Fruit fly (Drosophila melanogaster) S2 (cell line): ENCODE measurements around the gene CG15365.

Experiments
- CG8478 ChIP-seq: fragments of >200 bp; optimal IDR thresholded peaks from 2 replicates; lab custom pipeline; 2018
- CTCF ChIP-seq, 2 experiments: fragments of >200 bp; optimal IDR thresholded peaks; 2 replicates each; lab custom pipeline; 2018

dm6 chrX:9077558-9077957 is 9.8 kb upstream of the CG15365 start:
- TF ChIP-seq CG8478 (lab: Kevin White, UChicago) (no peak), CTCF (optimal IDR thresholded peaks at IDR 0.05; lab: Kevin White, UChicago) (no peak)
